Worm (Caenorhabditis elegans): ENCODE results near the gene C02B4.3.

- no peak for TF ChIP-seq ama-1 (optimal IDR thresholded peaks at IDR 0.05)
- no peak for TF ChIP-seq hnd-1 (tag; optimal IDR thresholded peaks at IDR 0.05)
- TF ChIP-seq aly-1 (tag; optimal IDR thresholded peaks at IDR 0.05) = no peak
- TF ChIP-seq scrt-1 (GFP tag; IDR thresholded peaks at IDR 0.05) = no peak
These were observed 20.0 kb upstream of the C02B4.3 start for ce11 chrX:12679603-12680002.

Data from whole organism, early embryonic.